Worm (Caenorhabditis elegans) whole organism, early embryonic: ENCODE measurements around the gene dkc-1.

Experiments
- F13C5.2 ChIP-seq: sonication (generic microtip); optimal IDR thresholded peaks from 2 replicates; lab custom pipeline; 2017; ENCODE audit warnings: mild to moderate bottlenecking, missing genetic modification characterization, inconsistent platforms, missing compliant biosample characterization
- tra-4 ChIP-seq: sonication (generic microtip); optimal IDR thresholded peaks from 2 replicates; lab custom pipeline; 2017; ENCODE audit warnings: missing genetic modification characterization, missing compliant biosample characterization

DNA sequence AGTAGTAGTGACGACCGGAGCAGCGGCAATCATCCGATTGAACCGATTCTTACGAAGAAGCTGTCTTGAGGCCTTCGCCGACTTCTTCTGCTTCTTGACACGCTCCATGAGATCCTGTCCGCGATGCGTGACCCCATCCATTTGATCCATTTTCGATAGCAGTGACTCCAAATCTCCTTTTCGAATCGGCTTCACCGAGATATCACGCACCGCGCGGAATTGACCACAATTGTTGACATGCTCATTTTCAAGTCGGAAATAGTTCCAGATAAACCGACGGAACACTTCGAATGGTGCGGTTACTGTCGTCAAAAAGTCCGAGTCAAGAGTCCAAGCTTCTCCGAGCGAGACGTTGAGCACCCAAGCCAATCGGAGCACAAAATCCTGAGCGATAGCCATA lies 44.4 kb upstream of the dkc-1 start:
- no peak for TF ChIP-seq F13C5.2 (tag; lab: Kevin White, UChicago)
- TF ChIP-seq tra-4: no peak
